Worm (Caenorhabditis elegans): Measurements from ENCODE around the gene nhr-155.

ce11 chrV:525040-525439, 14.2 kb upstream of the nhr-155 start, which contains the start of gene R11G11.16:
- TF ChIP-seq him-1 (tag; optimal IDR thresholded peaks at IDR 0.05) (no peak), dao-5 (tag; optimal IDR thresholded peaks at IDR 0.05) (no peak), W03F9.2 (tag; optimal IDR thresholded peaks at IDR 0.05) (no peak)

All from whole organism, L4/young adult.